Worm (Caenorhabditis elegans): ENCODE results near the gene saeg-1.

DNA sequence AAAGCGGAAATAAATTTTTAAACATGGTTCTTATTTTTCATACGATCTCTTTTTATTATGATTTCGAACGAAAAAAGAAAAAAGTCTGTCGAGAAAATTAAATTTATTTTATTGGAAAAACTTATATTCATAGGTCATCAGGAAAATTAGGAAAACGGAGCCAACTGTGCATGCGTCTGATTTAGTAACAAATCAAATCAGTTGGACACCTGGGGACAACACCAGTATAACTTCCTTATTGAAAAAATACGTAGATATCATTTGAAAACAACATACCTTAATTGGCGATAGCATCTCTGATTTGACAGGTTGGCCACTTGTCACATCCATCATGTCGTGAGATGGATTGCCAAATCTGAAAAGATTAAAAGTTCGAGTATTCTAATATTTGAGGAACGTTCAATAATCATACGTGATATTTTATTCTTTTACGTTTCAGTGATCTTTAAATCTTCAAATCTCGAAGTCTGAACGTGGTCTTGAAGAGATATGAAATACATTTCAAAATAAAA, 4.9 kb downstream of the saeg-1 start:
- no peak for TF ChIP-seq ama-1 (optimal IDR thresholded peaks at IDR 0.05)
- no peak for TF ChIP-seq fos-1 (tag; optimal IDR thresholded peaks at IDR 0.05)

Measured in whole organism, L3 larva.